Worm (Caenorhabditis elegans) whole organism, L2 larva: ENCODE measurements around the gene B0348.10.

Experiments used
- R02D3.7 ChIP-seq: fragments of 150-350 bp; optimal IDR thresholded peaks from 2 replicates; lab custom pipeline; 2014; ENCODE audit warnings: missing biosample characterization, missing genetic modification characterization
- Y55F3AM.14 ChIP-seq: fragments of 200-800 bp; sonication (Bioruptor generic); optimal IDR thresholded peaks from 2 replicates; lab custom pipeline; 2018; ENCODE audit warnings: mild to moderate bottlenecking, missing genetic modification characterization, missing compliant biosample characterization
- ZK546.5 ChIP-seq: sonication (generic microtip); optimal IDR thresholded peaks from 2 replicates; lab custom pipeline; 2017; ENCODE audit warnings: missing biosample characterization, missing genetic modification characterization
- ama-1 ChIP-seq: fragments of 150-350 bp; optimal IDR thresholded peaks from 2 replicates; lab custom pipeline; 2018; ENCODE audit warnings: inconsistent platforms
- blmp-1 ChIP-seq: sonication (generic microtip); optimal IDR thresholded peaks from 2 replicates; lab custom pipeline; 2017; ENCODE audit warnings: missing genetic modification characterization, mild to moderate bottlenecking, missing compliant biosample characterization, antibody characterized with exemption, moderate library complexity; ENCODE audit not compliant: insufficient read depth
- ceh-16 ChIP-seq: fragments of 150-350 bp; optimal IDR thresholded peaks from 2 replicates; lab custom pipeline; 2014; ENCODE audit warnings: missing biosample characterization, missing genetic modification characterization
- ceh-82 ChIP-seq: fragments of 150-350 bp; optimal IDR thresholded peaks from 2 replicates; lab custom pipeline; 2014; ENCODE audit warnings: missing biosample characterization, missing genetic modification characterization
- crh-2 ChIP-seq: sonication (generic microtip); optimal IDR thresholded peaks from 2 replicates; lab custom pipeline; 2017; ENCODE audit warnings: missing biosample characterization, missing genetic modification characterization
- dmd-4 ChIP-seq: sonication (generic microtip); optimal IDR thresholded peaks from 2 replicates; lab custom pipeline; 2017; ENCODE audit warnings: missing biosample characterization, missing genetic modification characterization
- egl-27 ChIP-seq: sonication (generic microtip); optimal IDR thresholded peaks from 3 replicates; lab custom pipeline; 2017; ENCODE audit warnings: missing biosample characterization, missing genetic modification reagents, missing genetic modification characterization
- elt-1 ChIP-seq: fragments of 150-350 bp; optimal IDR thresholded peaks from 2 replicates; lab custom pipeline; 2014; ENCODE audit warnings: missing biosample characterization, missing genetic modification characterization
- fos-1 ChIP-seq: fragments of 150-350 bp; optimal IDR thresholded peaks from 2 replicates; lab custom pipeline; 2014; ENCODE audit warnings: missing biosample characterization, missing genetic modification characterization
- gmeb-1 ChIP-seq: fragments of 150-350 bp; optimal IDR thresholded peaks from 2 replicates; lab custom pipeline; 2014; ENCODE audit warnings: missing biosample characterization, missing genetic modification characterization
- lin-11 ChIP-seq: fragments of 150-350 bp; sonication (generic microtip); optimal IDR thresholded peaks from 2 replicates; lab custom pipeline; 2014; ENCODE audit warnings: missing biosample characterization, missing genetic modification characterization, inconsistent platforms, mixed read lengths
- lin-39 ChIP-seq: fragments of 150-350 bp; optimal IDR thresholded peaks from 2 replicates; lab custom pipeline; 2014; ENCODE audit warnings: missing biosample characterization, missing genetic modification reagents, missing genetic modification characterization
- lsy-2 ChIP-seq, 2 experiments: fragments of 150-350 bp in 1 of 2; sonication (generic microtip) in 1 of 2; optimal IDR thresholded peaks; 2 replicates each; lab custom pipeline; 2014 to 2017; ENCODE audit warnings: missing biosample characterization in 2 of 2, missing genetic modification characterization in 2 of 2
- mbf-1 ChIP-seq: sonication (generic microtip); optimal IDR thresholded peaks from 2 replicates; lab custom pipeline; 2017; ENCODE audit warnings: missing biosample characterization, missing genetic modification characterization
- nhr-10 ChIP-seq: sonication (generic microtip); optimal IDR thresholded peaks from 2 replicates; lab custom pipeline; 2017; ENCODE audit warnings: missing biosample characterization, missing genetic modification characterization
- nhr-11 ChIP-seq: fragments of 150-350 bp; optimal IDR thresholded peaks from 2 replicates; lab custom pipeline; 2014; ENCODE audit warnings: missing biosample characterization, missing genetic modification characterization
- nhr-12 ChIP-seq: fragments of 150-350 bp; optimal IDR thresholded peaks from 2 replicates; lab custom pipeline; 2014; ENCODE audit warnings: missing biosample characterization, missing genetic modification characterization
- nhr-21 ChIP-seq: fragments of 150-350 bp; optimal IDR thresholded peaks from 2 replicates; lab custom pipeline; 2014; ENCODE audit warnings: missing biosample characterization, missing genetic modification characterization
- nhr-23 ChIP-seq: fragments of 150-350 bp; optimal IDR thresholded peaks from 2 replicates; lab custom pipeline; 2014; ENCODE audit warnings: missing biosample characterization, missing genetic modification reagents, missing genetic modification characterization
- nhr-237 ChIP-seq: fragments of 150-350 bp; optimal IDR thresholded peaks from 2 replicates; lab custom pipeline; 2014; ENCODE audit warnings: missing biosample characterization, missing genetic modification characterization
- nhr-6 ChIP-seq: fragments of 150-350 bp; optimal IDR thresholded peaks from 2 replicates; lab custom pipeline; 2014; ENCODE audit warnings: missing biosample characterization, missing genetic modification characterization
- sma-3 ChIP-seq: sonication (generic microtip); optimal IDR thresholded peaks from 2 replicates; lab custom pipeline; 2016; ENCODE audit warnings: missing genetic modification reagents, missing genetic modification characterization, missing compliant biosample characterization
- snpc-4 ChIP-seq: fragments of 150-350 bp; optimal IDR thresholded peaks from 2 replicates; lab custom pipeline; 2014; ENCODE audit warnings: missing biosample characterization, missing genetic modification characterization
- unc-39 ChIP-seq: fragments of 150-350 bp; optimal IDR thresholded peaks from 2 replicates; lab custom pipeline; 2014; ENCODE audit warnings: missing biosample characterization, missing genetic modification characterization
- unc-55 ChIP-seq: fragments of 150-350 bp; sonication (generic microtip); optimal IDR thresholded peaks from 3 replicates; lab custom pipeline; 2014; ENCODE audit warnings: missing biosample characterization, missing genetic modification reagents, missing genetic modification characterization
- zag-1 ChIP-seq: fragments of 150-350 bp; optimal IDR thresholded peaks from 2 replicates; lab custom pipeline; 2014; ENCODE audit warnings: missing biosample characterization, missing genetic modification characterization
- ztf-1 ChIP-seq: fragments of 200-800 bp; sonication (Bioruptor generic); conservative IDR thresholded peaks from 2 replicates; pipeline ENCODE4 v1.3.6; 2022; ENCODE audit warnings: missing genetic modification characterization, missing compliant biosample characterization
- ztf-11 ChIP-seq: sonication (generic microtip); optimal IDR thresholded peaks from 2 replicates; lab custom pipeline; 2017; ENCODE audit warnings: missing biosample characterization, missing genetic modification characterization
- ztf-4 ChIP-seq: fragments of 150-350 bp; optimal IDR thresholded peaks from 2 replicates; lab custom pipeline; 2014; ENCODE audit warnings: missing biosample characterization, missing genetic modification characterization

Gene B0348.10

ce11 chrV:48622-49021, 40.1 kb upstream of the B0348.10 start, which contains the start of gene B0348.1:
Gene B0348.1, plus strand, starts transcription at chrV:48922.
- no peak for TF ChIP-seq nhr-6 (tag; lab: Kevin White, UChicago)
- no peak for TF ChIP-seq Y55F3AM.14
- no peak for TF ChIP-seq lin-39 (tag; lab: Kevin White, UChicago)
- no peak for TF ChIP-seq nhr-11
- TF ChIP-seq fos-1 (tag; lab: Kevin White, UChicago) = no peak
- no peak for TF ChIP-seq crh-2 (tag; lab: Kevin White, UChicago)
- no peak for TF ChIP-seq nhr-10 (tag; lab: Kevin White, UChicago)
- TF ChIP-seq snpc-4 (tag; lab: Kevin White, UChicago) = no peak
- TF ChIP-seq, all 48 proteins: peak for 0

ce11 chrV:47799-48198, 39.3 kb upstream of the B0348.10 start:
- TF ChIP-seq unc-55 (GFP tag; lab: Kevin White, UChicago) = no peak
- peak; percentile 85 for TF ChIP-seq fos-1 (tag; lab: Kevin White, UChicago)

ce11 chrV:45010-45409, 36.5 kb upstream of the B0348.10 start, which contains the start of gene B0348.2:
Gene B0348.2, plus strand, starts transcription at chrV:45310.
- TF ChIP-seq fos-1 (tag; lab: Kevin White, UChicago) = peak; percentile 26
- no peak for TF ChIP-seq ztf-11 (tag; lab: Kevin White, UChicago)

DNA sequence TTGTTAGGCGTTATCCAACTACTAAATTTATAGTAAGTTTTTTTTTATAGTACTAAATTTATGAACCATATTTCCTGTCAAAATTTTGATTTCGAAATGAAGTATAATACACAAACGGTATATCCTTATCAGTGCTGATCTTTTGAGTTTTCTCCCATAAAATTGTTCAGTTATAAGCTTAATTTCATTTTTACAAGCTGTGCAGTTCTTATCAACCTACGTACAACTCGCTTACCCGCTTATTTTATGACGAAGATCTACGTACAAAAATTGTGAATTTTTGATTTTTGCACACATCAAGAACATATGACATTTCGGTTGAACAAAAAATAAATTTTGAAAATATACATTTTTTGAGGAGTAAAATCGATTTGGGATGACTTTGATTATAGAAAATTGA, 35.5 kb upstream of the B0348.10 start:
- TF ChIP-seq nhr-21 (no peak), fos-1 (tag; lab: Kevin White, UChicago) (peak; percentile 60)
- TF ChIP-seq, all 48 proteins: peak for 1

ce11 chrV:43070-43469, 34.5 kb upstream of the B0348.10 start:
- TF ChIP-seq lin-39 (tag; lab: Kevin White, UChicago) (no peak), lsy-2 (tag; optimal IDR thresholded peaks at IDR 0.05; lab: Kevin White, UChicago) (no peak), ceh-82 (tag; lab: Kevin White, UChicago) (no peak), ztf-1 (no peak), elt-1 (tag; lab: Kevin White, UChicago) (no peak), sma-3 (GFP tag; lab: Kevin White, UChicago) (no peak), nhr-12 (no peak), nhr-237 (no peak), crh-2 (tag; lab: Kevin White, UChicago) (no peak), unc-55 (GFP tag; lab: Kevin White, UChicago) (no peak), egl-27 (tag; lab: Kevin White, UChicago) (no peak), gmeb-1 (no peak), dmd-4 (tag; lab: Kevin White, UChicago) (no peak)

DNA sequence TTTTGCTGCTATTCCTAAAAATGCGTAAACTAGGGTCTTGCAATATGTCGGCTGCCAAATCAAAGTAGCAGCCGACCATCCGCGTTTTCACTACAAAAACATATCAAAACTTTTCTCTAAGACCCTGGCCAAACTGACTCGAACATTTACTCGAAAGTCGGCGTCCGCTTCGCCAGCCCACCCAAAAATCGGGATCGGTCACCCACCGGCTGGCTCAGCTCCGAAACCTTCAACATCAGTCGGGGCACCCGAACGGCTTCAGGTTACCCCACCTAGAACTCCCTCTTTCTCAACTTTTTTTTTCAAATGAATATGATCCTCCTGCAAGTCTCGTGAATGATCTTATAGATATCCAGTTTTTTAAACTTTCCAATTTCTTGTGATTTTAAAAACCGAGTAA, 29.2 kb upstream of the B0348.10 start:
- no peak for TF ChIP-seq unc-39 (tag; lab: Kevin White, UChicago)
- no peak for TF ChIP-seq ztf-1
- TF ChIP-seq ama-1 (lab: Kevin White, UChicago) = no peak
- no peak for TF ChIP-seq R02D3.7 (tag; lab: Kevin White, UChicago)
- TF ChIP-seq sma-3 (GFP tag; lab: Kevin White, UChicago) = no peak
- TF ChIP-seq nhr-21 = no peak
- no peak for TF ChIP-seq ztf-4 (tag; lab: Kevin White, UChicago)
- TF ChIP-seq zag-1 (tag; lab: Kevin White, UChicago) = no peak
- TF ChIP-seq ceh-82 (tag; lab: Kevin White, UChicago) = no peak
- TF ChIP-seq gmeb-1 = no peak
- TF ChIP-seq blmp-1 (tag; lab: Kevin White, UChicago) = no peak
- no peak for TF ChIP-seq lin-39 (tag; lab: Kevin White, UChicago)
- TF ChIP-seq lin-11 (tag; lab: Kevin White, UChicago) = no peak
- TF ChIP-seq nhr-10 (tag; lab: Kevin White, UChicago) = no peak
- TF ChIP-seq nhr-11 = no peak
- no peak for TF ChIP-seq ceh-16 (tag; lab: Kevin White, UChicago)
- no peak for TF ChIP-seq mbf-1
- no peak for TF ChIP-seq elt-1 (tag; lab: Kevin White, UChicago)
- TF ChIP-seq egl-27 (tag; lab: Kevin White, UChicago) = no peak

DNA sequence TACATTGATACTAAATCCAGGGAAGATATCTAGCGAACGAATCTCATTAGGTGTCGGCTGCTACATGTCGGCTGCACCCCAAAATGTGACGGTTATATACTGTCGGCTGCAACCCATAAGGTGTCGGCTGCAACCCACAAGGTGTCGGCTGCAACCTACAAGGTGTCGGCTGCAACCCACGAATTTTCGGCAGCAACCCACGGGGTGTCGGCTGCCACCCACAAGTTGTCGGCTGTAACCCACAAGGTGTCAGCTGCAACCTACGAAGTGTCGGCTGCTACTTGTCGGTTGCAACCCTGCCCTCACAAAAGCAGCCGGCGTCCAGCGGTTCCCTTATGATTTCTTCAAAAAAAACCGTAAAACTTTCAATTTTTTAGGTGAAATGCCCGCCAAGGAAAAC, 21.3 kb upstream of the B0348.10 start:
- TF ChIP-seq ceh-82 (tag; lab: Kevin White, UChicago) = no peak
- TF ChIP-seq zag-1 (tag; lab: Kevin White, UChicago) = no peak
- no peak for TF ChIP-seq ZK546.5 (tag; lab: Kevin White, UChicago)
- TF ChIP-seq nhr-23 (tag; lab: Kevin White, UChicago) = no peak
- TF ChIP-seq lin-39 (tag; lab: Kevin White, UChicago) = no peak
